Fruit fly (Drosophila melanogaster) whole organism, adult: ENCODE measurements around the gene CG10993.
A peak's percentile ranks its signal among the peaks of the same experiment; 100 is the strongest.

Experiments used
- CG11617 ChIP-seq: fragments of 200-800 bp; sonication (Bioruptor generic); optimal IDR thresholded peaks from 2 replicates; lab custom pipeline; 2017; ENCODE audit warnings: mild to moderate bottlenecking, missing biosample characterization, missing genetic modification reagents, missing genetic modification characterization
- CG12768 ChIP-seq: fragments of 200-800 bp; sonication (Bioruptor generic); optimal IDR thresholded peaks from 2 replicates; lab custom pipeline; 2017; ENCODE audit warnings: missing biosample characterization, missing genetic modification characterization, mild to moderate bottlenecking, moderate library complexity, missing genetic modification reagents
- CG14711 ChIP-seq: fragments of 200-800 bp; sonication (Bioruptor generic); optimal IDR thresholded peaks from 2 replicates; lab custom pipeline; 2018; ENCODE audit warnings: missing biosample characterization, mild to moderate bottlenecking, missing genetic modification characterization, moderate library complexity
- CG1620 ChIP-seq: fragments of 200-800 bp; sonication (Bioruptor generic); optimal IDR thresholded peaks from 2 replicates; lab custom pipeline; 2016; ENCODE audit warnings: missing biosample characterization, missing genetic modification characterization
- CG33017 ChIP-seq: fragments of 200-800 bp; sonication (Bioruptor generic); optimal IDR thresholded peaks from 2 replicates; lab custom pipeline; 2018; ENCODE audit warnings: missing biosample characterization, mild to moderate bottlenecking, missing genetic modification characterization, moderate library complexity
- CG5204 ChIP-seq: fragments of 200-800 bp; sonication (Bioruptor generic); optimal IDR thresholded peaks from 2 replicates; lab custom pipeline; 2016; ENCODE audit warnings: missing biosample characterization, missing genetic modification characterization
- CG7045 ChIP-seq: fragments of 200-800 bp; sonication (Bioruptor generic); optimal IDR thresholded peaks from 2 replicates; lab custom pipeline; 2017; ENCODE audit warnings: missing biosample characterization, mild to moderate bottlenecking, missing genetic modification characterization
- CG7101 ChIP-seq: fragments of 200-800 bp; sonication (Bioruptor generic); optimal IDR thresholded peaks from 2 replicates; lab custom pipeline; 2018; ENCODE audit warnings: missing biosample characterization, mild to moderate bottlenecking, missing genetic modification characterization, moderate library complexity
- Clk ChIP-seq: fragments of 200-800 bp; sonication (Bioruptor generic); optimal IDR thresholded peaks from 2 replicates; lab custom pipeline; 2017; ENCODE audit warnings: missing biosample characterization, missing genetic modification characterization
- Crg-1 ChIP-seq: fragments of 200-800 bp; sonication (Bioruptor generic); optimal IDR thresholded peaks from 2 replicates; lab custom pipeline; 2016; ENCODE audit warnings: missing biosample characterization, missing genetic modification characterization
- Hr96 ChIP-seq: fragments of 200-800 bp; sonication (Bioruptor generic); optimal IDR thresholded peaks from 2 replicates; lab custom pipeline; 2016; ENCODE audit warnings: missing biosample characterization, missing genetic modification characterization
- Mnt ChIP-seq: fragments of 200-800 bp; sonication (Bioruptor generic); optimal IDR thresholded peaks from 2 replicates; lab custom pipeline; 2016; ENCODE audit warnings: missing biosample characterization, mild to moderate bottlenecking, missing genetic modification characterization
- bab1 ChIP-seq: fragments of 200-800 bp; sonication (Bioruptor generic); optimal IDR thresholded peaks from 3 replicates; lab custom pipeline; 2019; ENCODE audit warnings: missing biosample characterization, mild to moderate bottlenecking, missing genetic modification characterization, moderate library complexity
- cic ChIP-seq: fragments of 200-800 bp; sonication (Bioruptor generic); optimal IDR thresholded peaks from 2 replicates; lab custom pipeline; 2017; ENCODE audit warnings: missing biosample characterization, mild to moderate bottlenecking, missing genetic modification characterization, moderate library complexity
- cnc ChIP-seq, 2 experiments: fragments of >200 bp; optimal IDR thresholded peaks; 2 replicates each; lab custom pipeline; 2017
- kay ChIP-seq: fragments of 200-800 bp; sonication (Bioruptor generic); peaks from one replicate; lab custom pipeline; 2016; ENCODE audit warnings: missing biosample characterization, missing genetic modification characterization, borderline replicate concordance
- ovo ChIP-seq: fragments of 200-800 bp; sonication (Bioruptor generic); optimal IDR thresholded peaks from 2 replicates; lab custom pipeline; 2016; ENCODE audit warnings: missing biosample characterization, missing genetic modification characterization
- pad ChIP-seq: fragments of 200-800 bp; sonication (Bioruptor generic); optimal IDR thresholded peaks from 3 replicates; lab custom pipeline; 2017; ENCODE audit warnings: missing biosample characterization, missing genetic modification characterization, mild to moderate bottlenecking, moderate library complexity, missing genetic modification reagents
- tj ChIP-seq: fragments of 200-800 bp; sonication (Bioruptor generic); optimal IDR thresholded peaks from 3 replicates; lab custom pipeline; 2017; ENCODE audit warnings: missing biosample characterization, mild to moderate bottlenecking, missing genetic modification characterization, moderate library complexity
- toe ChIP-seq: fragments of 200-800 bp; sonication (Bioruptor generic); optimal IDR thresholded peaks from 2 replicates; lab custom pipeline; 2016; ENCODE audit warnings: missing biosample characterization, missing genetic modification characterization

The CG10993 gene

dm6 chrX:13791011-13791410, at the start of gene CG10993:
Gene CG10993 (minus strand): TSS chrX:13791111.
- TF ChIP-seq pad (GFP tag; lab: Kevin White, UChicago): no peak
- no peak for TF ChIP-seq Crg-1
- no peak for TF ChIP-seq CG5204 (GFP tag; lab: Kevin White, UChicago)
- TF ChIP-seq toe (GFP tag; lab: Kevin White, UChicago): no peak
- no peak for TF ChIP-seq ovo (GFP tag; lab: Kevin White, UChicago)
- no peak for TF ChIP-seq CG1620
- TF ChIP-seq CG7101 (tag; lab: Kevin White, UChicago): no peak
- no peak for TF ChIP-seq CG33017 (tag; lab: Kevin White, UChicago)
- no peak for TF ChIP-seq kay (GFP tag; lab: Kevin White, UChicago)
- TF ChIP-seq CG7045 (GFP tag; lab: Kevin White, UChicago): no peak
- no peak for TF ChIP-seq cnc (optimal IDR thresholded peaks at IDR 0.05; lab: Kevin White, UChicago)
- TF ChIP-seq bab1 (GFP tag; lab: Kevin White, UChicago): no peak
- no peak for TF ChIP-seq Mnt (GFP tag; lab: Kevin White, UChicago)
- no peak for TF ChIP-seq CG11617 (GFP tag; lab: Kevin White, UChicago)
- TF ChIP-seq CG14711 (tag; lab: Kevin White, UChicago): no peak
- TF ChIP-seq cic: no peak
- TF ChIP-seq tj (GFP tag; lab: Kevin White, UChicago): no peak
- no peak for TF ChIP-seq CG12768 (GFP tag; lab: Kevin White, UChicago)
- TF ChIP-seq Hr96 (GFP tag; lab: Kevin White, UChicago): no peak

DNA sequence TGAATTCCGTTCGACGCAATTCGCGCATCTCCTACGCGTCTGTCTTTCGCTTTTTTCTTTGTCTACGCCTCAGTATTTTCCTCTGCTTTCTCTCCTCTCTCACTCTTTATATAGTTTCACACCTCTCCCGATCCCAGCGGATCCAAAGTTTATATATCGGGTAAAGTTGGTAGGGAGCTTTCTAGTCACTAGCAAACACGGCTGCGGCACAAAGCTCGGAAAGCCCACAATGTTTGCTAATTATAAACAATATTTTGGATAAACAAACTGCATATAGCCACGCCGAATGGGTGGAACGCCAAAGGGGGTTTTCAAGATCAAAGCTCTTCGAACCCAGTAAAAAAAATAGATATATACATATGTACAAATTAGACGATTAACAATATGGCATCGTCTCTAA, 49.2 kb upstream of the CG10993 start:
- TF ChIP-seq CG14711 (tag; lab: Kevin White, UChicago) (peak; percentile 42), CG1620 (no peak), kay (GFP tag; lab: Kevin White, UChicago) (no peak), CG33017 (tag; lab: Kevin White, UChicago) (peak; percentile 47), bab1 (GFP tag; lab: Kevin White, UChicago) (peak; percentile 49), CG11617 (GFP tag; lab: Kevin White, UChicago) (peak; percentile 19), Crg-1 (no peak), Hr96 (GFP tag; lab: Kevin White, UChicago) (no peak), toe (GFP tag; lab: Kevin White, UChicago) (peak; percentile 19), CG7045 (GFP tag; lab: Kevin White, UChicago) (no peak), cnc (optimal IDR thresholded peaks at IDR 0.05; lab: Kevin White, UChicago) (no peak), CG5204 (GFP tag; lab: Kevin White, UChicago) (no peak), Clk (GFP tag; lab: Kevin White, UChicago) (no peak), CG12768 (GFP tag; lab: Kevin White, UChicago) (peak; percentile 67), tj (GFP tag; lab: Kevin White, UChicago) (no peak), Mnt (GFP tag; lab: Kevin White, UChicago) (peak; percentile 62), ovo (GFP tag; lab: Kevin White, UChicago) (peak; percentile 24), cic (peak; percentile 55), pad (GFP tag; lab: Kevin White, UChicago) (peak; percentile 29), CG7101 (tag; lab: Kevin White, UChicago) (peak; percentile 65)

- peak; percentile 55 for TF ChIP-seq pad (GFP tag; lab: Kevin White, UChicago)
- TF ChIP-seq CG7101 (tag; lab: Kevin White, UChicago): peak; percentile 81
- TF ChIP-seq bab1 (GFP tag; lab: Kevin White, UChicago): peak; percentile 65
- TF ChIP-seq CG7045 (GFP tag; lab: Kevin White, UChicago): peak; percentile 77
- peak; percentile 84 for TF ChIP-seq CG14711 (tag; lab: Kevin White, UChicago)
- TF ChIP-seq Mnt (GFP tag; lab: Kevin White, UChicago): peak; percentile 69
- TF ChIP-seq Clk (GFP tag; lab: Kevin White, UChicago): peak; percentile 73
- peak; percentile 19 for TF ChIP-seq Crg-1
- TF ChIP-seq CG33017 (tag; lab: Kevin White, UChicago): peak; percentile 62
- TF ChIP-seq CG1620: peak; percentile 65
- TF ChIP-seq cic: peak; percentile 23
- no peak for TF ChIP-seq Hr96 (GFP tag; lab: Kevin White, UChicago)
- TF ChIP-seq CG5204 (GFP tag; lab: Kevin White, UChicago): peak; percentile 86
- peak; percentile 68 for TF ChIP-seq tj (GFP tag; lab: Kevin White, UChicago)
- peak; percentile 66 for TF ChIP-seq toe (GFP tag; lab: Kevin White, UChicago)
- TF ChIP-seq CG11617 (GFP tag; lab: Kevin White, UChicago): peak; percentile 79
- peak; percentile 68 for TF ChIP-seq CG12768 (GFP tag; lab: Kevin White, UChicago)
- TF ChIP-seq cnc (optimal IDR thresholded peaks at IDR 0.05; lab: Kevin White, UChicago): no peak
- peak; percentile 20 for TF ChIP-seq ovo (GFP tag; lab: Kevin White, UChicago)
- TF ChIP-seq kay (GFP tag; lab: Kevin White, UChicago): no peak
These were observed 48.0 kb upstream of the CG10993 start for dm6 chrX:13838892-13839291.

- TF ChIP-seq kay (GFP tag; lab: Kevin White, UChicago) (no peak), ovo (GFP tag; lab: Kevin White, UChicago) (no peak), CG11617 (GFP tag; lab: Kevin White, UChicago) (peak; percentile 4), Crg-1 (no peak), Hr96 (GFP tag; lab: Kevin White, UChicago) (no peak), cnc (optimal IDR thresholded peaks at IDR 0.05; lab: Kevin White, UChicago) (no peak), pad (GFP tag; lab: Kevin White, UChicago) (no peak), CG33017 (tag; lab: Kevin White, UChicago) (peak; percentile 25), tj (GFP tag; lab: Kevin White, UChicago) (peak; percentile 27), Clk (GFP tag; lab: Kevin White, UChicago) (no peak), Mnt (GFP tag; lab: Kevin White, UChicago) (no peak), CG12768 (GFP tag; lab: Kevin White, UChicago) (no peak), toe (GFP tag; lab: Kevin White, UChicago) (no peak), CG7101 (tag; lab: Kevin White, UChicago) (peak; percentile 73), CG5204 (GFP tag; lab: Kevin White, UChicago) (no peak), CG1620 (no peak), CG14711 (tag; lab: Kevin White, UChicago) (peak; percentile 54), cic (no peak), CG7045 (GFP tag; lab: Kevin White, UChicago) (no peak), bab1 (GFP tag; lab: Kevin White, UChicago) (peak; percentile 67)
These were observed 47.3 kb upstream of the CG10993 start for dm6 chrX:13838255-13838654.
